Worm (Caenorhabditis elegans) whole organism, L1 larva: ENCODE results near the gene fipr-7.

Experiments used
- aly-2 ChIP-seq: fragments of 150-350 bp; optimal IDR thresholded peaks from 2 replicates; lab custom pipeline; 2014; ENCODE audit warnings: missing biosample characterization, missing genetic modification characterization
- ceh-82 ChIP-seq, 3 experiments: fragments of 150-350 bp in 1 of 3; sonication (generic microtip) in 2 of 3; optimal IDR thresholded peaks; 2 replicates each; lab custom pipeline; 2014 to 2017; ENCODE audit warnings: missing biosample characterization in 3 of 3, missing genetic modification characterization in 3 of 3
- dpl-1 ChIP-seq, 3 experiments: fragments of 150-350 bp in 2 of 3; sonication (generic microtip) in 1 of 3; optimal IDR thresholded peaks; 2 replicates each; lab custom pipeline; 2014 to 2017; ENCODE audit warnings: missing biosample characterization in 3 of 3, missing genetic modification characterization in 3 of 3, missing genetic modification reagents in 3 of 3
- lin-13 ChIP-seq: fragments of 150-350 bp; optimal IDR thresholded peaks from 2 replicates; lab custom pipeline; 2014; ENCODE audit warnings: missing biosample characterization, missing genetic modification reagents, missing genetic modification characterization
- lsy-2 ChIP-seq, 2 experiments: fragments of 150-350 bp; optimal IDR thresholded peaks; 2 replicates each; lab custom pipeline; 2014; ENCODE audit warnings: missing biosample characterization in 2 of 2, missing genetic modification characterization in 2 of 2
- nhr-237 ChIP-seq: fragments of 150-350 bp; optimal IDR thresholded peaks from 2 replicates; lab custom pipeline; 2014; ENCODE audit warnings: missing biosample characterization, missing genetic modification characterization
- nhr-28 ChIP-seq: fragments of 150-350 bp; optimal IDR thresholded peaks from 2 replicates; lab custom pipeline; 2014; ENCODE audit warnings: missing biosample characterization, missing genetic modification characterization
- pqm-1 ChIP-seq: sonication (generic microtip); optimal IDR thresholded peaks from 3 replicates; lab custom pipeline; 2017; ENCODE audit warnings: missing biosample characterization, missing genetic modification characterization
- ztf-4 ChIP-seq: fragments of 150-350 bp; optimal IDR thresholded peaks from 2 replicates; lab custom pipeline; 2014; ENCODE audit warnings: missing biosample characterization, missing genetic modification characterization

DNA sequence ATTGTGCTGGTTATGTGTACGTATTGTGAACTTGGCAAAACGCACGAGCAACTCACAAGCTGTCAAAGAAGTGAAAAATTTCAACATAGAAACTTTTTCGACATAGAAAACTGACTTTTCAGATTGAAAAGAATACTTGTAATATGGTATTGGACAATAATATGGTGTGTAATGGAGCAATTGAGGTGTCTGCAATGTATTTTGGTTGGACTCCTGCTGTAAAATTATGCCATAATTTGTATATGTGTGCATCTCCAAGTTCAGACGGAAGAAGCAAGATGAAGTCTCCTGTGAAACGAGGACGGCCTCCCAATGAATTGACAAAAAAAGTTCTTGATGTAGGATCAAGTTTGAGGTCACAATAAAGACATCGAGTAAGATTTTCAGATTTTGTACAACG is 45.8 kb upstream of the fipr-7 start:
- TF ChIP-seq nhr-237 (tag; lab: Kevin White, UChicago), result no peak
- TF ChIP-seq nhr-28, result no peak
- TF ChIP-seq ceh-82 (tag; optimal IDR thresholded peaks at IDR 0.05; lab: Kevin White, UChicago), result no peak
- TF ChIP-seq pqm-1 (tag; lab: Kevin White, UChicago), result no peak
- no peak for TF ChIP-seq dpl-1 (GFP tag; optimal IDR thresholded peaks at IDR 0.05; lab: Kevin White, UChicago)
- no peak for TF ChIP-seq lsy-2 (tag; optimal IDR thresholded peaks at IDR 0.05; lab: Kevin White, UChicago)
- TF ChIP-seq aly-2 (tag; lab: Kevin White, UChicago), result no peak
- TF ChIP-seq ztf-4 (tag; lab: Kevin White, UChicago), result no peak
- no peak for TF ChIP-seq lin-13
